Worm (Caenorhabditis elegans) whole organism, L3 larva: Measurements from ENCODE around the gene chil-13.

ENCODE experiments used
- aly-2 ChIP-seq: fragments of 150-350 bp; optimal IDR thresholded peaks from 2 replicates; lab custom pipeline; 2014; ENCODE audit warnings: missing biosample characterization, missing genetic modification characterization
- ama-1 ChIP-seq: fragments of 150-350 bp; optimal IDR thresholded peaks from 2 replicates; lab custom pipeline; 2018
- elt-3 ChIP-seq, 3 experiments: fragments of 150-350 bp in 1 of 3; sonication (generic microtip) in 2 of 3; optimal IDR thresholded peaks; 2 replicates in 2 of 3; 4 replicates in 1 of 3; lab custom pipeline; 2014 to 2017; ENCODE audit warnings: missing biosample characterization in 3 of 3, missing genetic modification characterization in 3 of 3
- fkh-10 ChIP-seq: sonication (generic microtip); optimal IDR thresholded peaks from 2 replicates; lab custom pipeline; 2017; ENCODE audit warnings: missing biosample characterization, missing genetic modification reagents, missing genetic modification characterization
- mdl-1 ChIP-seq: fragments of 150-350 bp; optimal IDR thresholded peaks from 2 replicates; lab custom pipeline; 2014; ENCODE audit warnings: missing biosample characterization, missing genetic modification characterization
- nhr-11 ChIP-seq: fragments of 150-350 bp; optimal IDR thresholded peaks from 2 replicates; lab custom pipeline; 2014; ENCODE audit warnings: missing biosample characterization, missing genetic modification characterization
- nhr-237 ChIP-seq: fragments of 150-350 bp; optimal IDR thresholded peaks from 2 replicates; lab custom pipeline; 2014; ENCODE audit warnings: missing biosample characterization, missing genetic modification characterization
- nhr-67 ChIP-seq: fragments of 150-350 bp; optimal IDR thresholded peaks from 2 replicates; lab custom pipeline; 2014; ENCODE audit warnings: missing biosample characterization, missing genetic modification characterization

ce11 chrII:9474367-9475105 is 36.4 kb upstream of the chil-13 start, which contains the start of the genes chil-25 and chil-26:
- TF ChIP-seq aly-2 (tag; lab: Kevin White, UChicago), result no peak
- no peak for TF ChIP-seq elt-3 (tag; optimal IDR thresholded peaks at IDR 0.05; lab: Kevin White, UChicago)
- TF ChIP-seq ama-1, result no peak
- no peak for TF ChIP-seq nhr-67 (tag; lab: Kevin White, UChicago)
- no peak for TF ChIP-seq mdl-1
- TF ChIP-seq nhr-237 (tag; lab: Kevin White, UChicago), result no peak
- no peak for TF ChIP-seq fkh-10 (GFP tag; lab: Kevin White, UChicago)
- no peak for TF ChIP-seq nhr-11
